Worm (Caenorhabditis elegans) whole organism, L4 larva: ENCODE results near the gene gmeb-3.

Experiments
- F37D6.2 ChIP-seq: sonication (generic microtip); optimal IDR thresholded peaks from 2 replicates; lab custom pipeline; 2016; ENCODE audit warnings: mild to moderate bottlenecking, missing genetic modification characterization, missing compliant biosample characterization
- T26A8.4 ChIP-seq: fragments of 200-800 bp; sonication (Bioruptor generic); IDR thresholded peaks from 2 replicates; pipeline ENCODE4 v1.3.6; 2022; ENCODE audit warnings: missing genetic modification characterization, missing compliant biosample characterization
- Y48G9A.11 ChIP-seq: fragments of 200-800 bp; sonication (Bioruptor generic); IDR thresholded peaks from 2 replicates; pipeline ENCODE4 v1.3.6; 2022; ENCODE audit warnings: missing genetic modification reagents, missing genetic modification characterization, missing compliant biosample characterization
- ZK546.5 ChIP-seq, 2 experiments: sonication (generic microtip); optimal IDR thresholded peaks; 2 replicates each; lab custom pipeline; 2017; ENCODE audit warnings: missing biosample characterization in 2 of 2, missing genetic modification characterization in 2 of 2
- aha-1 ChIP-seq: fragments of 150-350 bp; peaks from one replicate; lab custom pipeline; 2014; ENCODE audit warnings: missing biosample characterization, missing genetic modification characterization
- arid-1 ChIP-seq: fragments of 200-800 bp; sonication (Bioruptor generic); conservative IDR thresholded peaks from 2 replicates; pipeline ENCODE4 v1.3.6; 2022; ENCODE audit warnings: missing genetic modification reagents, missing genetic modification characterization, missing compliant biosample characterization
- daf-16 ChIP-seq, 3 experiments: sonication (generic microtip); optimal IDR thresholded peaks; 2 replicates each; lab custom pipeline; 2016 to 2017; ENCODE audit warnings: missing genetic modification characterization in 3 of 3, missing genetic modification reagents in 3 of 3, mild to moderate bottlenecking in 2 of 3, missing compliant biosample characterization in 2 of 3, missing biosample characterization in 1 of 3, moderate library complexity in 1 of 3
- dpl-1 ChIP-seq: fragments of 150-350 bp; optimal IDR thresholded peaks from 2 replicates; lab custom pipeline; 2014; ENCODE audit warnings: missing biosample characterization, missing genetic modification reagents, missing genetic modification characterization
- gei-8 ChIP-seq: fragments of 200-800 bp; sonication (Bioruptor generic); optimal IDR thresholded peaks from 2 replicates; lab custom pipeline; 2018; ENCODE audit warnings: mild to moderate bottlenecking, missing genetic modification characterization, missing compliant biosample characterization
- mes-2 ChIP-seq: sonication (generic microtip); optimal IDR thresholded peaks from 2 replicates; lab custom pipeline; 2016; ENCODE audit warnings: missing genotype, mild to moderate bottlenecking, missing genetic modification characterization, missing compliant biosample characterization; ENCODE audit not compliant: poor library complexity, severe bottlenecking
- nhr-237 ChIP-seq: sonication (generic microtip); optimal IDR thresholded peaks from 2 replicates; lab custom pipeline; 2017; ENCODE audit warnings: missing biosample characterization, missing genetic modification characterization
- nhr-42 ChIP-seq: fragments of 200-800 bp; sonication (Bioruptor generic); IDR thresholded peaks from 2 replicates; pipeline ENCODE4 v1.3.6; 2022; ENCODE audit warnings: missing genetic modification characterization, missing compliant biosample characterization
- nhr-77 ChIP-seq: fragments of 150-350 bp; optimal IDR thresholded peaks from 2 replicates; lab custom pipeline; 2014; ENCODE audit warnings: missing biosample characterization, missing genetic modification characterization
- snpc-1.2 ChIP-seq: fragments of 200-800 bp; sonication (Bioruptor generic); IDR thresholded peaks from 2 replicates; pipeline ENCODE4 v1.3.6; 2022; ENCODE audit warnings: missing genetic modification reagents, missing genetic modification characterization, missing compliant biosample characterization
- tag-97 ChIP-seq: fragments of 200-800 bp; sonication (Bioruptor generic); IDR thresholded peaks from 2 replicates; pipeline ENCODE4 v1.3.6; 2022; ENCODE audit warnings: missing genetic modification characterization, missing compliant biosample characterization
- unc-62 ChIP-seq, 3 experiments: fragments of 150-350 bp in 1 of 3; sonication (generic microtip); optimal IDR thresholded peaks in 2 of 3; peaks in 1 of 3; 1 replicate in 1 of 3; 2 replicates in 2 of 3; lab custom pipeline; 2014 to 2017; ENCODE audit warnings: missing biosample characterization in 3 of 3, missing genetic modification characterization in 3 of 3, missing genetic modification reagents in 3 of 3, missing genotype in 1 of 3
- zfp-2 ChIP-seq: sonication (generic microtip); optimal IDR thresholded peaks from 2 replicates; lab custom pipeline; 2016; ENCODE audit warnings: mild to moderate bottlenecking, missing genetic modification characterization, missing compliant biosample characterization
- zip-2 ChIP-seq: fragments of 150-350 bp; optimal IDR thresholded peaks from 2 replicates; lab custom pipeline; 2014; ENCODE audit warnings: missing biosample characterization, missing genetic modification characterization
- ztf-11 ChIP-seq: fragments of 150-350 bp; optimal IDR thresholded peaks from 2 replicates; lab custom pipeline; 2014; ENCODE audit warnings: missing biosample characterization, missing genetic modification characterization

Gene gmeb-3

ce11 chrIII:3814421-3814820, 46.1 kb downstream of the gmeb-3 start:
- TF ChIP-seq ZK546.5 (tag; optimal IDR thresholded peaks at IDR 0.05; lab: Kevin White, UChicago) (no peak), unc-62 (GFP tag; optimal IDR thresholded peaks at IDR 0.05 in 1 of 2; lab: Kevin White, UChicago) (peak in 1 of 2 experiments; percentile 94), unc-62 (tag; optimal IDR thresholded peaks at IDR 0.05; lab: Kevin White, UChicago) (no peak)
- TF ChIP-seq, all 104 proteins: peak for 1

ce11 chrIII:3819579-3819978, 51.3 kb downstream of the gmeb-3 start, which contains the start of gene dpy-27:
dpy-27 (minus strand) TSS chrIII:3819679.
- TF ChIP-seq aha-1 (tag; lab: Kevin White, UChicago) (no peak), nhr-42 (GFP tag; lab: Robert Waterston, UW) (no peak), F37D6.2 (tag; lab: Kevin White, UChicago) (no peak), mes-2 (no peak), dpl-1 (GFP tag; lab: Kevin White, UChicago) (no peak), daf-16 (GFP tag; optimal IDR thresholded peaks at IDR 0.05; lab: Kevin White, UChicago) (no peak), daf-16 (tag; optimal IDR thresholded peaks at IDR 0.05; lab: Kevin White, UChicago) (no peak), zip-2 (tag; lab: Kevin White, UChicago) (no peak), T26A8.4 (GFP tag; lab: Robert Waterston, UW) (no peak), arid-1 (no peak), nhr-77 (tag; lab: Kevin White, UChicago) (no peak), snpc-1.2 (GFP tag; lab: Robert Waterston, UW) (no peak), ZK546.5 (tag; optimal IDR thresholded peaks at IDR 0.05; lab: Kevin White, UChicago) (no peak), zfp-2 (no peak), ztf-11 (tag; lab: Kevin White, UChicago) (no peak), Y48G9A.11 (GFP tag; lab: Robert Waterston, UW) (no peak), nhr-237 (tag; lab: Kevin White, UChicago) (no peak), gei-8 (no peak), tag-97 (no peak)
